Worm (Caenorhabditis elegans) whole organism, L1 larva: ENCODE results near the gene mex-5.

Experiments
- C04F5.9 ChIP-seq: sonication (generic microtip); optimal IDR thresholded peaks from 2 replicates; lab custom pipeline; 2016; ENCODE audit warnings: missing genetic modification characterization, missing compliant biosample characterization
- C16A3.4 ChIP-seq: fragments of 150-350 bp; optimal IDR thresholded peaks from 2 replicates; lab custom pipeline; 2014; ENCODE audit warnings: missing biosample characterization, missing genetic modification characterization
- ceh-63 ChIP-seq: fragments of 200-800 bp; sonication (Bioruptor generic); optimal IDR thresholded peaks from 2 replicates; lab custom pipeline; 2018; ENCODE audit warnings: mild to moderate bottlenecking, missing genetic modification characterization, missing compliant biosample characterization
- dpl-1 ChIP-seq, 3 experiments: fragments of 150-350 bp in 2 of 3; sonication (generic microtip) in 1 of 3; optimal IDR thresholded peaks; 2 replicates each; lab custom pipeline; 2014 to 2017; ENCODE audit warnings: missing biosample characterization in 3 of 3, missing genetic modification characterization in 3 of 3, missing genetic modification reagents in 3 of 3
- dsc-1 ChIP-seq: sonication (generic microtip); optimal IDR thresholded peaks from 2 replicates; lab custom pipeline; 2016; ENCODE audit warnings: mild to moderate bottlenecking, missing genetic modification characterization, missing compliant biosample characterization
- efl-1 ChIP-seq, 4 experiments: fragments of 150-350 bp; optimal IDR thresholded peaks in 3 of 4; peaks in 1 of 4; 1 replicate in 1 of 4; 2 replicates in 3 of 4; lab custom pipeline; 2014; ENCODE audit warnings: missing biosample characterization in 2 of 4, missing genetic modification characterization in 2 of 4, missing genetic modification reagents in 2 of 4
- egl-13 ChIP-seq: sonication (generic microtip); optimal IDR thresholded peaks from 2 replicates; lab custom pipeline; 2016; ENCODE audit warnings: missing genotype, missing genetic modification reagents, missing genetic modification characterization, missing compliant biosample characterization
- egl-27 ChIP-seq, 2 experiments: fragments of 150-350 bp in 1 of 2; sonication (generic microtip); optimal IDR thresholded peaks; 3 replicates each; lab custom pipeline; 2017 to 2018; ENCODE audit warnings: missing biosample characterization in 2 of 2, missing genetic modification characterization in 2 of 2, missing genetic modification reagents in 2 of 2
- elt-2 ChIP-seq: sonication (generic microtip); optimal IDR thresholded peaks from 2 replicates; lab custom pipeline; 2016; ENCODE audit warnings: missing genetic modification characterization, mild to moderate bottlenecking, inconsistent platforms, missing compliant biosample characterization, missing genetic modification reagents
- fkh-10 ChIP-seq: sonication (generic microtip); optimal IDR thresholded peaks from 2 replicates; lab custom pipeline; 2017; ENCODE audit warnings: missing biosample characterization, missing genetic modification reagents, missing genetic modification characterization
- fkh-8 ChIP-seq: sonication (generic microtip); optimal IDR thresholded peaks from 2 replicates; lab custom pipeline; 2016; ENCODE audit warnings: mild to moderate bottlenecking, missing genetic modification characterization, missing compliant biosample characterization
- fos-1 ChIP-seq: fragments of 150-350 bp; optimal IDR thresholded peaks from 2 replicates; lab custom pipeline; 2014; ENCODE audit warnings: missing biosample characterization, missing genetic modification characterization
- hlh-17 ChIP-seq: fragments of 200-800 bp; sonication (Bioruptor generic); optimal IDR thresholded peaks from 2 replicates; lab custom pipeline; 2018; ENCODE audit warnings: missing genetic modification characterization, mild to moderate bottlenecking, missing compliant biosample characterization, moderate library complexity, borderline replicate concordance
- hlh-4 ChIP-seq: sonication (generic microtip); optimal IDR thresholded peaks from 2 replicates; lab custom pipeline; 2016; ENCODE audit warnings: mild to moderate bottlenecking, missing genetic modification characterization, missing compliant biosample characterization
- hpl-2 ChIP-seq: fragments of 150-350 bp; optimal IDR thresholded peaks from 2 replicates; lab custom pipeline; 2014; ENCODE audit warnings: missing biosample characterization, missing genetic modification reagents, missing genetic modification characterization
- irx-1 ChIP-seq: sonication (generic microtip); optimal IDR thresholded peaks from 2 replicates; lab custom pipeline; 2016; ENCODE audit warnings: missing genetic modification characterization, missing compliant biosample characterization
- jun-1 ChIP-seq: fragments of 150-350 bp; optimal IDR thresholded peaks from 2 replicates; lab custom pipeline; 2014; ENCODE audit warnings: missing biosample characterization, missing genetic modification reagents, missing genetic modification characterization
- lin-13 ChIP-seq: fragments of 150-350 bp; optimal IDR thresholded peaks from 2 replicates; lab custom pipeline; 2014; ENCODE audit warnings: missing biosample characterization, missing genetic modification reagents, missing genetic modification characterization
- lin-35 ChIP-seq, 2 experiments: fragments of 150-350 bp; optimal IDR thresholded peaks; 2 replicates each; lab custom pipeline; 2014; ENCODE audit warnings: missing biosample characterization in 2 of 2, missing genetic modification characterization in 2 of 2, missing genetic modification reagents in 2 of 2
- lsy-2 ChIP-seq, 2 experiments: fragments of 150-350 bp; optimal IDR thresholded peaks; 2 replicates each; lab custom pipeline; 2014; ENCODE audit warnings: missing biosample characterization in 2 of 2, missing genetic modification characterization in 2 of 2
- mab-9 ChIP-seq: fragments of 200-800 bp; sonication (Bioruptor generic); IDR thresholded peaks from 2 replicates; pipeline ENCODE4 v1.3.6; 2022; ENCODE audit warnings: missing genetic modification reagents, missing genetic modification characterization, missing compliant biosample characterization
- mdl-1 ChIP-seq, 2 experiments: fragments of 150-350 bp; optimal IDR thresholded peaks; 2 replicates each; lab custom pipeline; 2014 to 2017; ENCODE audit warnings: missing biosample characterization in 2 of 2, missing genetic modification characterization in 2 of 2, inconsistent platforms in 1 of 2
- mef-2 ChIP-seq: fragments of 150-350 bp; optimal IDR thresholded peaks from 2 replicates; lab custom pipeline; 2014; ENCODE audit warnings: missing biosample characterization, missing genetic modification characterization
- nhr-11 ChIP-seq: fragments of 150-350 bp; optimal IDR thresholded peaks from 2 replicates; lab custom pipeline; 2014; ENCODE audit warnings: missing biosample characterization, missing genetic modification characterization
- nhr-19 ChIP-seq: fragments of 200-800 bp; sonication (Bioruptor generic); conservative IDR thresholded peaks from 2 replicates; pipeline ENCODE4 v1.3.6; 2022; ENCODE audit warnings: missing genetic modification characterization, missing compliant biosample characterization
- nhr-71 ChIP-seq: sonication (generic microtip); optimal IDR thresholded peaks from 2 replicates; lab custom pipeline; 2016; ENCODE audit warnings: mild to moderate bottlenecking, missing genetic modification characterization, moderate library complexity, missing compliant biosample characterization
- nhr-76 ChIP-seq: sonication (generic microtip); optimal IDR thresholded peaks from 2 replicates; lab custom pipeline; 2017; ENCODE audit warnings: missing biosample characterization, missing genetic modification characterization
- nhr-84 ChIP-seq: sonication (generic microtip); optimal IDR thresholded peaks from 2 replicates; lab custom pipeline; 2017; ENCODE audit warnings: missing biosample characterization, missing genetic modification characterization
- nhr-85 ChIP-seq: sonication (generic microtip); peaks from one replicate; lab custom pipeline; 2016; ENCODE audit warnings: missing genetic modification characterization, inconsistent platforms, missing compliant biosample characterization
- nhr-90 ChIP-seq: sonication (generic microtip); optimal IDR thresholded peaks from 2 replicates; lab custom pipeline; 2016; ENCODE audit warnings: mild to moderate bottlenecking, missing genetic modification characterization, missing compliant biosample characterization; ENCODE audit not compliant: poor library complexity
- pqm-1 ChIP-seq: sonication (generic microtip); optimal IDR thresholded peaks from 3 replicates; lab custom pipeline; 2017; ENCODE audit warnings: missing biosample characterization, missing genetic modification characterization
- skn-1 ChIP-seq: fragments of 150-350 bp; optimal IDR thresholded peaks from 2 replicates; lab custom pipeline; 2014; ENCODE audit warnings: missing biosample characterization, missing genetic modification characterization
- sox-4 ChIP-seq: sonication (generic microtip); optimal IDR thresholded peaks from 2 replicates; lab custom pipeline; 2016; ENCODE audit warnings: missing genetic modification characterization, missing compliant biosample characterization
- sup-37 ChIP-seq: fragments of 200-800 bp; sonication (Bioruptor generic); optimal IDR thresholded peaks from 2 replicates; lab custom pipeline; 2018; ENCODE audit warnings: mild to moderate bottlenecking, missing genetic modification characterization, missing compliant biosample characterization
- tlp-1 ChIP-seq: fragments of 150-350 bp; optimal IDR thresholded peaks from 2 replicates; lab custom pipeline; 2014; ENCODE audit warnings: missing biosample characterization, missing genetic modification characterization
- unc-130 ChIP-seq: fragments of 150-350 bp; optimal IDR thresholded peaks from 2 replicates; lab custom pipeline; 2017; ENCODE audit warnings: missing biosample characterization, missing genetic modification characterization, inconsistent platforms
- unc-86 ChIP-seq: sonication (generic microtip); optimal IDR thresholded peaks from 2 replicates; lab custom pipeline; 2016; ENCODE audit warnings: missing genetic modification characterization, missing compliant biosample characterization
- unc-98 ChIP-seq: fragments of 200-800 bp; sonication (Bioruptor generic); IDR thresholded peaks from 2 replicates; pipeline ENCODE4 v1.3.6; 2022; ENCODE audit warnings: missing genetic modification characterization, missing compliant biosample characterization
- zag-1 ChIP-seq: fragments of 150-350 bp; optimal IDR thresholded peaks from 2 replicates; lab custom pipeline; 2014; ENCODE audit warnings: missing biosample characterization, missing genetic modification characterization
- zip-4 ChIP-seq: fragments of 200-800 bp; sonication (Bioruptor generic); optimal IDR thresholded peaks from 2 replicates; lab custom pipeline; 2018; ENCODE audit warnings: mild to moderate bottlenecking, missing genetic modification characterization, moderate library complexity, missing compliant biosample characterization

The mex-5 gene

DNA sequence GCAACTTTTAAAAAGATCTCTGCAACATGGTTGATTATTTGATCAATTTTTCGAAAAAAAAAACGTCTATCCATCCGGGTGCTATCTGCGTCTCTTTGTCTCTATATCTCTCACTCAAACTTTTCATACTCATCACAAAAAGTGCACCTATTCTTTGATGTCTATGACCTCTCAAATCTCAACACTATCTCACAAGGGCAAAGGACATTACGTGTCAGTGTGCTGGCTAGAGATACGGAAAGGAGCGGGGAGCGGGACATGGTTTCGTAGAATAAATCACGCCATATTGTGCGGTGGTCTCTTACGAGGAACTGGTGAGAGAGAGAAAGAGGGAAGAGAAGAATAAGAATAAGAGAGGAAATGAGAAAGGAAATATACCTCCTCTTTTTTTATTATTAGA lies 31.1 kb upstream of the mex-5 start (continued):
- TF ChIP-seq nhr-84 (tag; lab: Kevin White, UChicago) (no peak), fkh-10 (GFP tag; lab: Kevin White, UChicago) (peak; percentile 18)

DNA sequence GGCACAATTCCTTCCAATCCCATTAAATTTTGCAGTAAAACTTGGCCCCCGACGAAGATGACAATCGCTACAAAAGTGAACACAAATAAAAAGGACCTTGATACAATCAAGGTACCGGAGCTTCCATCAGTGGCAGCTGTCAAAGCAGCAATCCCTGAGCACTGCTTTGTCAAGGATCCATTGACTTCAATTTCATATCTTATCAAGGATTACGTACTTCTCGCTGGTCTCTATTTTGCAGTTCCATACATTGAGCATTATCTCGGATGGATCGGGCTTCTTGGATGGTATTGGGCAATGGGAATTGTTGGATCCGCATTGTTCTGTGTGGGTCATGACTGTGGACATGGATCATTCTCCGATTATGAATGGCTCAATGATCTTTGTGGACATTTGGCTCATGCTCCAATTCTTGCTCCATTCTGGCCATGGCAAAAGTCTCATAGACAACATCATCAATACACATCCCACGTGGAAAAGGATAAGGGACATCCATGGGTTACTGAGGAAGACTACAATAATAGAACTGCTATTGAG lies 29.6 kb upstream of the mex-5 start, which contains the start of gene fat-2:
TSS of gene fat-2 (plus strand) at position 51 of the 537 bp plus-strand sequence.
- TF ChIP-seq jun-1 (tag; lab: Kevin White, UChicago) (no peak), C16A3.4 (no peak), irx-1 (tag; lab: Kevin White, UChicago) (no peak), hlh-4 (tag; lab: Kevin White, UChicago) (no peak), fos-1 (tag; lab: Kevin White, UChicago) (no peak), fkh-10 (GFP tag; lab: Kevin White, UChicago) (no peak), nhr-76 (tag; lab: Kevin White, UChicago) (no peak), hlh-17 (GFP tag; lab: Kevin White, UChicago) (no peak), nhr-85 (tag; lab: Kevin White, UChicago) (no peak), sup-37 (GFP tag; lab: Kevin White, UChicago) (no peak), dsc-1 (no peak), elt-2 (tag; lab: Kevin White, UChicago) (no peak), C04F5.9 (no peak), mdl-1 (tag; optimal IDR thresholded peaks at IDR 0.05; lab: Kevin White, UChicago) (no peak), hpl-2 (GFP tag; lab: Kevin White, UChicago) (no peak), nhr-90 (tag; lab: Kevin White, UChicago) (no peak)

DNA sequence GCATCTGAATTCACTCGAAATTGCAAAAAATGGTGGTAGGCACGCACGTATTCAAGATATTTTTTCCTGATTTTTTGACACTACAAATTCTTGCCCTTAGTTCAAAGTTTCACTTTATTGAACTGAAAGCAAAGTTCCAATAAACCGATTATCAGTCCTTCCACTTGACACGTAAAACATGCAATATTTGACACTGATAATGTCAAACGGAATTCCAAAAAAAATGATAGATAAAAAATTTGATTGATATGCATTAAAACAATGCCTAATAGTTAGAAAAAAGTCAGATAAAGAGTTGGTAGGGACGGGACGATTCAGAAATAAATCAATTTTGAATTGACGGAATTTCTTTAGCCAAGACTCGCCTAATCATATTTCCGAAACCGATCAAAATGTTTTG lies 26.5 kb upstream of the mex-5 start:
- TF ChIP-seq pqm-1: peak; percentile 61
- TF ChIP-seq nhr-84 (tag; lab: Kevin White, UChicago): no peak
- no peak for TF ChIP-seq unc-130 (tag; lab: Kevin White, UChicago)
- TF ChIP-seq skn-1 (tag; lab: Kevin White, UChicago): no peak
- TF ChIP-seq jun-1 (tag; lab: Kevin White, UChicago): peak; percentile 39
- peak in 1 of 2 experiments; percentile 27 for TF ChIP-seq lin-35 (GFP tag; optimal IDR thresholded peaks at IDR 0.05; lab: Kevin White, UChicago)
- peak; percentile 75 for TF ChIP-seq tlp-1 (tag; lab: Kevin White, UChicago)
- no peak for TF ChIP-seq sup-37 (GFP tag; lab: Kevin White, UChicago)
- TF ChIP-seq fos-1 (tag; lab: Kevin White, UChicago): no peak
- no peak for TF ChIP-seq egl-27 (tag; optimal IDR thresholded peaks at IDR 0.05; lab: Kevin White, UChicago)
- TF ChIP-seq mab-9 (GFP tag; lab: Robert Waterston, UW): no peak
- no peak for TF ChIP-seq efl-1 (optimal IDR thresholded peaks at IDR 0.05; lab: Kevin White, UChicago)
- TF ChIP-seq efl-1 (GFP tag; optimal IDR thresholded peaks at IDR 0.05 in 1 of 2; lab: Kevin White, UChicago): peak in 1 of 2 experiments; percentile 82
- no peak for TF ChIP-seq unc-86 (tag; lab: Kevin White, UChicago)
- TF ChIP-seq nhr-11: no peak
- TF ChIP-seq zag-1 (tag; lab: Kevin White, UChicago): no peak
- TF ChIP-seq lin-13: no peak
- TF ChIP-seq nhr-19 (GFP tag; lab: Robert Waterston, UW): no peak
- no peak for TF ChIP-seq ceh-63 (GFP tag; lab: Kevin White, UChicago)
- peak; percentile 90 for TF ChIP-seq elt-2 (tag; lab: Kevin White, UChicago)

DNA sequence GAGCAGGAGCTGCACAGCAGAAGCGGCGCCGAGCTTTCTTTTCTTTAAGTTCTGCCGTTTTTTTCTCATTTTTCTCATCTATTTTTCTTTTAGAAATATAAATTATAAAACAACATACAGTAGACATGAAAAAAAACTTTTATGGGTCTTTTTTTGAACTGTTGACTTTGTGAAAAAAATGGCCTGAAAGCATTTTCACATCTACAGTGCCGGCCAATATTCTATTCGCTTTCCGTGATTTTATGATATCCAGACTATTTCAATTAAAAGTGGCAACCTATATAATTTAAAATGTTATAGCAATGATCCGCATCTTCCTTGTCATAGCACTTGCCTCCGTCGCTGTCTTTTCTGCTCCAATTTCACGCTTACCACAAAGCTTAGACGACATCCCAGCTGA lies 25.5 kb upstream of the mex-5 start, which contains the start of gene far-6:
TSS of gene far-6 (plus strand) at position 301 of the 400 bp plus-strand sequence.
- TF ChIP-seq dsc-1: no peak
- no peak for TF ChIP-seq nhr-76 (tag; lab: Kevin White, UChicago)
- TF ChIP-seq nhr-71: no peak
- no peak for TF ChIP-seq irx-1 (tag; lab: Kevin White, UChicago)
- TF ChIP-seq zip-4: no peak
- TF ChIP-seq fkh-8 (tag; lab: Kevin White, UChicago): no peak
- TF ChIP-seq hpl-2 (GFP tag; lab: Kevin White, UChicago): no peak
- TF ChIP-seq lsy-2 (tag; optimal IDR thresholded peaks at IDR 0.05; lab: Kevin White, UChicago): no peak
- no peak for TF ChIP-seq fkh-10 (GFP tag; lab: Kevin White, UChicago)
- no peak for TF ChIP-seq skn-1 (tag; lab: Kevin White, UChicago)
- no peak for TF ChIP-seq egl-13
- TF ChIP-seq sox-4: no peak
- no peak for TF ChIP-seq mef-2 (tag; lab: Kevin White, UChicago)
- TF ChIP-seq nhr-84 (tag; lab: Kevin White, UChicago): no peak
- no peak for TF ChIP-seq unc-86 (tag; lab: Kevin White, UChicago)
- no peak for TF ChIP-seq unc-130 (tag; lab: Kevin White, UChicago)
- TF ChIP-seq dpl-1 (GFP tag; optimal IDR thresholded peaks at IDR 0.05; lab: Kevin White, UChicago): no peak
- no peak for TF ChIP-seq mab-9 (GFP tag; lab: Robert Waterston, UW)
- no peak for TF ChIP-seq unc-98 (GFP tag; lab: Robert Waterston, UW)
